Fruit fly (Drosophila melanogaster): ENCODE results near the gene XNP.

XNP gene

DNA sequence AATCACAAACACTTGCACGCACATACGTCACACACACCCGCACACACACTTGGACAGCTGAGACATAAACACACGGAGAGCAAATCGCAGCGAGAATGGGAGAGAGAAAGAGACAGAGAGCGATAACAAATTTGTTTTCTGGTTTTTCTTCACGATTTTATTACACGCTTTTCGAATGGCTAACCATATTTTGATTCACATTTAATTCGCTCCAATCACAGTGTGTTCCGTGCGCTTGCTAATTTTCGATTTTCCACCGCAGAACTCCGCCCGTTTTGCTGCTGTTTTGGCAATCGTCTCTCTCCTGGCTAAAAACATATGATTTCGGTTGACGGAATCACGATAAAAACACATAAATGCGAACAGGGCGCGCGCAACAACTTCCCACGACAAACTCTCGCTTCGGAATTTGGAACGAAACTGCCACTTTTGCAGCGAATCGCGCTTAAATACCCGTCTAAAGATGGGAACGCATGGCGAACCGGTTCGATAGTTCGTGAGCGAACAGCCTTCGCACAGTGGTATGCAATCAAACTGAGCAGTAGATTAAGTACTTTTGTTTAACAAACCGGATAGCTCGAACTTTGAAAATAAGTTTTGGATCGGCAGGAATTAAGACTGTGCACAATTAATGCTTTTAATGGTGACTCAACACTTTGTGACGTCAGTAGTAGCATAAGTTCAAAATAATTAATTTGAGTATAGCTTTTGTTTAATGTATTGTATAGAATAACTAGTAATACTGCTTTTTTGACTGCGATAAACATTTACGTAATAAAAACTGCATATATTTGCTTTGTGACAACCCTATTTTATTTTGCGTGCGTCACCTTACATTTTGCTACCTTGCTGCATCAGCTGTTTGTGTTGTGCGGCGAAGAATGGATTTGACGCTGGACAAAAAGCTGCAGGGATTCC is 9.7 kb downstream of the XNP start, which contains the start of the genes Fur1 and Vps33B (continued):
- TF ChIP-seq Asciz (GFP tag; optimal IDR thresholded peaks at IDR 0.05) (peak; percentile 90), CG18476 (GFP tag; optimal IDR thresholded peaks at IDR 0.05) (peak; percentile 97), CG3281 (GFP tag; optimal IDR thresholded peaks at IDR 0.05) (peak; percentile 96), CG11456 (GFP tag; IDR thresholded peaks at IDR 0.05) (peak; percentile 93; the same call in 2 of the 3 replicates), CG10431 (GFP tag; optimal IDR thresholded peaks at IDR 0.05) (peak; percentile 86), cg (GFP tag; optimal IDR thresholded peaks at IDR 0.05) (peak; percentile 95), luna (GFP tag; optimal IDR thresholded peaks at IDR 0.05) (peak; percentile 95), CG9727 (GFP tag; optimal IDR thresholded peaks at IDR 0.05) (peak; percentile 99), CG11398 (GFP tag; optimal IDR thresholded peaks at IDR 0.05) (peak; percentile 97), CG17186 (GFP tag; optimal IDR thresholded peaks at IDR 0.05) (peak; percentile 93), unpg (GFP tag; optimal IDR thresholded peaks at IDR 0.05) (peak; percentile 96), lmd (GFP tag; IDR thresholded peaks at IDR 0.05) (peak; percentile 96), dati (GFP tag; IDR thresholded peaks at IDR 0.05) (peak; percentile 84), CG30431 (GFP tag; optimal IDR thresholded peaks at IDR 0.05) (peak; percentile 97), CG6683 (GFP tag; optimal IDR thresholded peaks at IDR 0.05) (peak; percentile 86), Six4 (GFP tag; optimal IDR thresholded peaks at IDR 0.05) (peak; percentile 98), sim (GFP tag; IDR thresholded peaks at IDR 0.05) (peak; percentile 90), slbo (GFP tag; IDR thresholded peaks at IDR 0.05) (peak; percentile 96), pum (GFP tag; optimal IDR thresholded peaks at IDR 0.05) (peak; percentile 98), Atf6 (GFP tag; IDR thresholded peaks at IDR 0.05) (peak; percentile 96), CG9797 (GFP tag; optimal IDR thresholded peaks at IDR 0.05) (peak; percentile 61), Hr51 (GFP tag; optimal IDR thresholded peaks at IDR 0.05) (peak; percentile 97 to 98), ase (GFP tag; IDR thresholded peaks at IDR 0.05) (peak; percentile 94), sc (optimal IDR thresholded peaks at IDR 0.05) (no peak), sc (GFP tag; optimal IDR thresholded peaks at IDR 0.05) (peak; percentile 96), CG2712 (tag; optimal IDR thresholded peaks at IDR 0.05) (peak; percentile 98), zf30C (GFP tag; optimal IDR thresholded peaks at IDR 0.05) (no peak), Taf1 (GFP tag; IDR thresholded peaks at IDR 0.05) (peak; percentile 90), Elba2 (GFP tag; optimal IDR thresholded peaks at IDR 0.05) (peak; percentile 92), CG8765 (GFP tag; IDR thresholded peaks at IDR 0.05) (peak; percentile 89), trh (GFP tag; optimal IDR thresholded peaks at IDR 0.05) (peak; percentile 96), CG8944 (GFP tag; optimal IDR thresholded peaks at IDR 0.05) (peak; percentile 98), z (GFP tag; IDR thresholded peaks at IDR 0.05) (peak; percentile 42; the same call in 1 of the 3 replicates), CG10462 (GFP tag; optimal IDR thresholded peaks at IDR 0.05) (peak; percentile 97), ci (GFP tag; IDR thresholded peaks at IDR 0.05) (peak; percentile 95), CG5245 (GFP tag; optimal IDR thresholded peaks at IDR 0.05) (peak; percentile 95), CG2199 (GFP tag; IDR thresholded peaks at IDR 0.05) (peak; percentile 78; the same call in 1 of the 3 replicates), Xbp1 (GFP tag; optimal IDR thresholded peaks at IDR 0.05) (peak; percentile 99), CG10959 (GFP tag; IDR thresholded peaks at IDR 0.05) (peak; percentile 87; the same call in 1 of the 2 replicates), CG7556 (GFP tag; optimal IDR thresholded peaks at IDR 0.05) (peak; percentile 98), CG1792 (GFP tag; optimal IDR thresholded peaks at IDR 0.05) (peak; percentile 96), Poxn (GFP tag; IDR thresholded peaks at IDR 0.05) (peak; percentile 84), Mes4 (GFP tag; optimal IDR thresholded peaks at IDR 0.05) (peak; percentile 97), CG1602 (GFP tag; optimal IDR thresholded peaks at IDR 0.05) (peak; percentile 98), ems (GFP tag; optimal IDR thresholded peaks at IDR 0.05) (peak; percentile 98), ara (GFP tag; IDR thresholded peaks at IDR 0.05) (peak; percentile 91), gce (GFP tag; IDR thresholded peaks at IDR 0.05) (peak; percentile 87), chn (GFP tag; optimal IDR thresholded peaks at IDR 0.05) (peak; percentile 99), CG12744 (GFP tag; optimal IDR thresholded peaks at IDR 0.05) (peak; percentile 95)

Data from whole organism, embryonic.